ENCODE assay signal across 5 fruit fly cellular contexts in the genomic region with DNA sequence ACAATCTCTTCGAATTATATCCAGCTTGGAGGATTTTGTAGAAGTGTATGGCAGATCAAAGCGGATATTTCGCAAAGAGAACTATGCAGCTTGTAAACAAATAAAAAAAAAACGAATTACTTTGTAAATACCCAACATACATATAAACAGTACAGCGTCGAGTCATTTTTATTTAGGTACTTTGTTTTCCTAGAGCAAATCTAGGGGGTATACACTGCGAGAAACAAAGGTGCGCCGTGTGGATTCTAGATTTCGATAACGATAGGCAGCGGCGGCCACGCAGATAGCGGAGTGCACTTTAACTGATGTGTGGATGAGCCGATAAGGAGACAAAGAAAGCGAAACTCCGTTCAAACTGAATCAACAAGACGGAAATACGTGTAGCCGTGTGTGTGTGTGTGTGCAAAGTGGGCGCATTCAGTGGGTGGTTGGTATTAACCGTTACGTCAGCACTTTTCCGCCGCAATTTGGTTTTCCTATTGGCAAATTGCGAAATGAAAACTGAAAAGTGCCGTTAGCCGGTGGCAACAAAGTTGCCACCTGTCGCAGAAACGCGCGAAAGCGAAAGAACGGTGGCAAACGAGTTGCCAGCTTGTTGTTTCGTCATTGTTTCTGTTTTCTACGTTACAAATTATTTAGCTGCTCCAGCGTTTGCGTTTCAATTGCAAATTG.
TF ChIP-seq lines count a peak whose summit lies in the region.

No protein-coding gene starts in this region.

- no peak for TF ChIP-seq CTCF in whole organism, embryonic (GFP tag; optimal IDR thresholded peaks at IDR 0.05; lab: Kevin White, UChicago)

TF ChIP-seq in whole organism, adult, 20 proteins besides CTCF, POLR2A, EP300 and RAD21 (continues in another document):
- TF ChIP-seq toe (GFP tag; optimal IDR thresholded peaks at IDR 0.05; lab: Kevin White, UChicago) (no peak), Mnt (GFP tag; optimal IDR thresholded peaks at IDR 0.05; lab: Kevin White, UChicago) (no peak), CG33017 (tag; optimal IDR thresholded peaks at IDR 0.05; lab: Kevin White, UChicago) (no peak), Hr96 (GFP tag; optimal IDR thresholded peaks at IDR 0.05; lab: Kevin White, UChicago) (no peak), Crg-1 (GFP tag; optimal IDR thresholded peaks at IDR 0.05; lab: Kevin White, UChicago) (no peak), tj (GFP tag; optimal IDR thresholded peaks at IDR 0.05; lab: Kevin White, UChicago) (peak; percentile 47), cnc (optimal IDR thresholded peaks at IDR 0.05; lab: Kevin White, UChicago) (no peak), bab1 (GFP tag; optimal IDR thresholded peaks at IDR 0.05; lab: Kevin White, UChicago) (no peak), CG12768 (GFP tag; optimal IDR thresholded peaks at IDR 0.05; lab: Kevin White, UChicago) (no peak), CG1620 (GFP tag; optimal IDR thresholded peaks at IDR 0.05; lab: Kevin White, UChicago) (no peak), CG7101 (tag; optimal IDR thresholded peaks at IDR 0.05; lab: Kevin White, UChicago) (peak; percentile 43), kay (GFP tag; lab: Kevin White, UChicago; ENCODE audit: borderline replicate concordance) (no peak), pad (GFP tag; optimal IDR thresholded peaks at IDR 0.05; lab: Kevin White, UChicago) (peak; percentile 23), CG5204 (GFP tag; optimal IDR thresholded peaks at IDR 0.05; lab: Kevin White, UChicago) (no peak), CG14711 (tag; optimal IDR thresholded peaks at IDR 0.05; lab: Kevin White, UChicago) (no peak), Clk (GFP tag; optimal IDR thresholded peaks at IDR 0.05; lab: Kevin White, UChicago) (no peak), CG7045 (GFP tag; optimal IDR thresholded peaks at IDR 0.05; lab: Kevin White, UChicago) (no peak)

TF ChIP-seq in whole organism, embryonic, 481 proteins besides CTCF, POLR2A, EP300 and RAD21 (continues in another document):
- peak; percentile 32 for TF ChIP-seq sug (tag; optimal IDR thresholded peaks at IDR 0.05; lab: Kevin White, UChicago)
- TF ChIP-seq CG6175 (GFP tag; IDR thresholded peaks at IDR 0.05; lab: Robert Waterston, UW): no peak
- TF ChIP-seq grn (GFP tag; optimal IDR thresholded peaks at IDR 0.05; lab: Kevin White, UChicago): peak; percentile 63
- TF ChIP-seq so (GFP tag; IDR thresholded peaks at IDR 0.05; lab: Robert Waterston, UW): 0 out of 3 replicates have a peak, but pooled peaks have one; percentile 15
- TF ChIP-seq sim (GFP tag; IDR thresholded peaks at IDR 0.05; lab: Robert Waterston, UW): no peak
- TF ChIP-seq Med (GFP tag; lab: Kevin White, UChicago): peak; percentile 34
- peak; percentile 23 for TF ChIP-seq dmrt11E (tag; optimal IDR thresholded peaks at IDR 0.05; lab: Kevin White, UChicago)
- no peak for TF ChIP-seq CG14710 (tag; optimal IDR thresholded peaks at IDR 0.05; lab: Kevin White, UChicago)
- TF ChIP-seq CG16863 (GFP tag; optimal IDR thresholded peaks at IDR 0.05; lab: Kevin White, UChicago): peak; percentile 3
- 0 out of 2 replicates have a peak, but pooled peaks have one; percentile 17 for TF ChIP-seq ara (GFP tag; IDR thresholded peaks at IDR 0.05; lab: Robert Waterston, UW)
- no peak for TF ChIP-seq trem (tag; optimal IDR thresholded peaks at IDR 0.05; lab: Kevin White, UChicago)
- TF ChIP-seq Xrp1 (GFP tag; IDR thresholded peaks at IDR 0.05; lab: Robert Waterston, UW): peak; percentile 26; the same call in 1 of the 2 replicates
- TF ChIP-seq ewg (GFP tag; optimal IDR thresholded peaks at IDR 0.05; lab: Kevin White, UChicago): no peak
- no peak for TF ChIP-seq Oli (tag; optimal IDR thresholded peaks at IDR 0.05; lab: Kevin White, UChicago)
- TF ChIP-seq CG2678 (tag; optimal IDR thresholded peaks at IDR 0.05; lab: Kevin White, UChicago): peak; percentile 3
- peak; percentile 6 for TF ChIP-seq CG10462 (GFP tag; optimal IDR thresholded peaks at IDR 0.05; lab: Kevin White, UChicago)

TF ChIP-seq in whole organism, prepupa, 60 proteins besides CTCF, POLR2A, EP300 and RAD21 (continues in another document):
- peak in 1 of 2 experiments; percentile 23 for TF ChIP-seq ss (GFP tag; optimal IDR thresholded peaks at IDR 0.05; lab: Kevin White, UChicago)
- TF ChIP-seq Ets96B (tag; optimal IDR thresholded peaks at IDR 0.05; lab: Kevin White, UChicago): no peak
- peak; percentile 11 for TF ChIP-seq CG3919 (GFP tag; optimal IDR thresholded peaks at IDR 0.05; lab: Kevin White, UChicago)
- TF ChIP-seq CG8319 (GFP tag; optimal IDR thresholded peaks at IDR 0.05; lab: Kevin White, UChicago): no peak
- no peak for TF ChIP-seq OdsH (GFP tag; optimal IDR thresholded peaks at IDR 0.05; lab: Kevin White, UChicago)
- no peak for TF ChIP-seq fd59A (GFP tag; optimal IDR thresholded peaks at IDR 0.05; lab: Kevin White, UChicago)
- TF ChIP-seq CG10631 (GFP tag; optimal IDR thresholded peaks at IDR 0.05; lab: Kevin White, UChicago): no peak
- no peak for TF ChIP-seq CG16779 (tag; optimal IDR thresholded peaks at IDR 0.05; lab: Kevin White, UChicago)
- no peak for TF ChIP-seq CG7368 (GFP tag; optimal IDR thresholded peaks at IDR 0.05; lab: Kevin White, UChicago)
- peak; percentile 13 for TF ChIP-seq acj6 (GFP tag; optimal IDR thresholded peaks at IDR 0.05; lab: Kevin White, UChicago)
- peak; percentile 75 for TF ChIP-seq svp (GFP tag; lab: Kevin White, UChicago)
- TF ChIP-seq Gug (GFP tag; IDR thresholded peaks at IDR 0.05; lab: Robert Waterston, UW): peak; percentile 33
- no peak for TF ChIP-seq spab (GFP tag; optimal IDR thresholded peaks at IDR 0.05; lab: Kevin White, UChicago)
- TF ChIP-seq Eip93F (GFP tag; optimal IDR thresholded peaks at IDR 0.05; lab: Kevin White, UChicago): no peak
- TF ChIP-seq Sox14 (GFP tag; optimal IDR thresholded peaks at IDR 0.05; lab: Kevin White, UChicago): peak; percentile 65
- no peak for TF ChIP-seq CG1621 (tag; optimal IDR thresholded peaks at IDR 0.05; lab: Kevin White, UChicago)
- no peak for TF ChIP-seq vri (GFP tag; optimal IDR thresholded peaks at IDR 0.05; lab: Kevin White, UChicago)
- no peak for TF ChIP-seq CG10669 (GFP tag; optimal IDR thresholded peaks at IDR 0.05; lab: Kevin White, UChicago)

TF ChIP-seq in whole organism, pupa, 21 proteins besides CTCF, POLR2A, EP300 and RAD21:
- TF ChIP-seq fd96Ca (GFP tag; IDR thresholded peaks at IDR 0.05; lab: Robert Waterston, UW) (0 out of 3 replicates have a peak, but pooled peaks have one; percentile 29), CG8159 (tag; optimal IDR thresholded peaks at IDR 0.05; lab: Kevin White, UChicago) (peak; percentile 15), CG15710 (tag; optimal IDR thresholded peaks at IDR 0.05; lab: Kevin White, UChicago) (no peak), Pif1A (GFP tag; optimal IDR thresholded peaks at IDR 0.05; lab: Kevin White, UChicago) (peak; percentile 24)
TF ChIP-seq in whole organism, pupa: peak in this region for 3.

TF ChIP-seq in whole organism, wandering third instar larva, 38 proteins besides CTCF, POLR2A, EP300 and RAD21 (continues in another document):
- TF ChIP-seq pan (optimal IDR thresholded peaks at IDR 0.05; lab: Kevin White, UChicago): no peak
- TF ChIP-seq Dif (GFP tag; optimal IDR thresholded peaks at IDR 0.05; lab: Kevin White, UChicago; ENCODE audit: partially characterized antibody): no peak
- TF ChIP-seq tai (GFP tag; optimal IDR thresholded peaks at IDR 0.05; lab: Kevin White, UChicago): no peak
- TF ChIP-seq woc (GFP tag; optimal IDR thresholded peaks at IDR 0.05; lab: Kevin White, UChicago): no peak
- no peak for TF ChIP-seq sage (GFP tag; optimal IDR thresholded peaks at IDR 0.05; lab: Kevin White, UChicago)
- TF ChIP-seq dsf (GFP tag; optimal IDR thresholded peaks at IDR 0.05; lab: Kevin White, UChicago; ENCODE audit: borderline replicate concordance): no peak
- peak; percentile 45 for TF ChIP-seq h (GFP tag; optimal IDR thresholded peaks at IDR 0.05; lab: Kevin White, UChicago)
- TF ChIP-seq psq (GFP tag; optimal IDR thresholded peaks at IDR 0.05; lab: Kevin White, UChicago): peak; percentile 11
- peak in 1 of 2 experiments; percentile 13 for TF ChIP-seq foxo (GFP tag; optimal IDR thresholded peaks at IDR 0.05; lab: Kevin White, UChicago)
- TF ChIP-seq CrebA (GFP tag; optimal IDR thresholded peaks at IDR 0.05; lab: Kevin White, UChicago; ENCODE audit: borderline replicate concordance): no peak
- no peak for TF ChIP-seq Abd-B (GFP tag; optimal IDR thresholded peaks at IDR 0.05; lab: Kevin White, UChicago)
- TF ChIP-seq dl (GFP tag; optimal IDR thresholded peaks at IDR 0.05; lab: Kevin White, UChicago; ENCODE audit: insufficient read depth in 1 of 2, partially characterized antibody in 2 of 2): no peak
- no peak for TF ChIP-seq Dfd (GFP tag; optimal IDR thresholded peaks at IDR 0.05; lab: Kevin White, UChicago)
- TF ChIP-seq fru (GFP tag; optimal IDR thresholded peaks at IDR 0.05; lab: Kevin White, UChicago): peak; percentile 29
- no peak for TF ChIP-seq usp (GFP tag; optimal IDR thresholded peaks at IDR 0.05; lab: Kevin White, UChicago)
- TF ChIP-seq lola (GFP tag; optimal IDR thresholded peaks at IDR 0.05; lab: Kevin White, UChicago): no peak
- TF ChIP-seq CG9705 (GFP tag; optimal IDR thresholded peaks at IDR 0.05; lab: Kevin White, UChicago): no peak
- TF ChIP-seq sv (GFP tag; optimal IDR thresholded peaks at IDR 0.05; lab: Kevin White, UChicago): no peak
- no peak for TF ChIP-seq OdsH (GFP tag; optimal IDR thresholded peaks at IDR 0.05; lab: Kevin White, UChicago)
- TF ChIP-seq Mio (GFP tag; optimal IDR thresholded peaks at IDR 0.05; lab: Kevin White, UChicago): no peak
- no peak for TF ChIP-seq N (GFP tag; optimal IDR thresholded peaks at IDR 0.05; lab: Kevin White, UChicago)
- no peak for TF ChIP-seq ey (GFP tag; optimal IDR thresholded peaks at IDR 0.05; lab: Kevin White, UChicago)
- TF ChIP-seq CG32264 (GFP tag; optimal IDR thresholded peaks at IDR 0.05; lab: Kevin White, UChicago): no peak
- no peak for TF ChIP-seq Hr78 (GFP tag; optimal IDR thresholded peaks at IDR 0.05; lab: Kevin White, UChicago)
- no peak for TF ChIP-seq dmrt93B (GFP tag; optimal IDR thresholded peaks at IDR 0.05; lab: Kevin White, UChicago)
- TF ChIP-seq jim (GFP tag; optimal IDR thresholded peaks at IDR 0.05; lab: Kevin White, UChicago): no peak
- no peak for TF ChIP-seq Hnf4 (GFP tag; optimal IDR thresholded peaks at IDR 0.05; lab: Kevin White, UChicago)
- TF ChIP-seq Myc (optimal IDR thresholded peaks at IDR 0.05; lab: Kevin White, UChicago): no peak
- TF ChIP-seq Sp1 (GFP tag; optimal IDR thresholded peaks at IDR 0.05; lab: Kevin White, UChicago): no peak
- TF ChIP-seq rgr (GFP tag; optimal IDR thresholded peaks at IDR 0.05; lab: Kevin White, UChicago): no peak
- peak; percentile 0 for TF ChIP-seq Hr83 (GFP tag; optimal IDR thresholded peaks at IDR 0.05; lab: Kevin White, UChicago; ENCODE audit: poor library complexity, severe bottlenecking)
- TF ChIP-seq br (GFP tag; optimal IDR thresholded peaks at IDR 0.05; lab: Kevin White, UChicago): peak; percentile 46
- TF ChIP-seq Vsx2 (GFP tag; optimal IDR thresholded peaks at IDR 0.05; lab: Kevin White, UChicago; ENCODE audit: partially characterized antibody): no peak
- TF ChIP-seq HLH106 (tag; optimal IDR thresholded peaks at IDR 0.05; lab: Kevin White, UChicago): no peak
